Worm (Caenorhabditis elegans): ENCODE results near the gene cas-1.

The cas-1 gene

DNA sequence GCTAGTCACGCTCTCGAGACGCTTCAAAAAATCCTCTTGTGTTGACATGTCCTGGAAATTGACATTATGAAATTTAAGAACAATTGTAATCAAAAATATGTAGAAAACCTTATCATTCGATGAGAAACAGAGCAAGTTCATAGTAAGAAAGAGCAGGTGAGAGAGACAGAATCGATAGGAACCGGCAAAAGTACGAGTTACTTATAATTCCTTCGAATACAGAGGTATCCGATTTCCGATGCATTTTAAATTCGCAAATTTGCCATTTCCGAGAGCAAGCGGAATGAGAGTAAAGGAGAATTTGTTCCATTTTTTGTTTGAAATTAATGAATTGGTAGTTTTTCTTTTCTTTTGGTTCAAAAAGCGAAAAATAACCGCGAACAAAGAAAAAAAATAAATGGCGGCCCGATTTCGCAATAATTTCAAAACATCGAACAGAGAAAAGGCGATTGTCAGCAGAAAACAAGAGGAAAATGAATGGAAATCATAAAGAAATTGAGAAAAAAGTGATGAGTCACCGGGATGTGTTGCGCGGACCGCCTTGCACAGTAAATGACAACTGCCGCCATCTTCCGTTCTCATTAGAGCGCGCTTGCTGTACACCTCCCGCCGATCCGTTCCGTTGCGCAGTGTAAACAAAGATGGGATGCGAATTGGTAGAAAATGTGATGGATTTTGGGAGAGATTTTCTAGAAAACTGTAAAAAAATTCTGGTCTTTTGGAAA, at the start of gene cas-1:
TSS of gene cas-1 (minus strand) at position 51 of the 725 bp plus-strand sequence.
- peak; percentile 73 for TF ChIP-seq aha-1 (tag)
- 0 out of 2 replicates have a peak, but pooled peaks have one; percentile 11 for TF ChIP-seq dmd-6 (GFP tag; IDR thresholded peaks at IDR 0.05)
- peak; percentile 45 for TF ChIP-seq dpl-1 (GFP tag; optimal IDR thresholded peaks at IDR 0.05)
- no peak for TF ChIP-seq lim-7 (GFP tag; IDR thresholded peaks at IDR 0.05)
- TF ChIP-seq hlh-30 (tag; optimal IDR thresholded peaks at IDR 0.05; ENCODE audit: insufficient read depth), result peak; percentile 56
- TF ChIP-seq lin-29 (GFP tag; IDR thresholded peaks at IDR 0.05), result no peak
- TF ChIP-seq snpc-4 (tag; optimal IDR thresholded peaks at IDR 0.05), result no peak
- peak in 1 of 2 experiments; percentile 57 for TF ChIP-seq mdl-1 (tag; optimal IDR thresholded peaks at IDR 0.05)
- peak; percentile 74 for TF ChIP-seq mes-2 (tag; optimal IDR thresholded peaks at IDR 0.05; ENCODE audit: poor library complexity, severe bottlenecking)
- TF ChIP-seq dmd-9 (GFP tag; IDR thresholded peaks at IDR 0.05), result no peak
- no peak for TF ChIP-seq ZK546.5 (tag; optimal IDR thresholded peaks at IDR 0.05)
- TF ChIP-seq ceh-62 (tag; optimal IDR thresholded peaks at IDR 0.05), result no peak
- no peak for TF ChIP-seq mxl-2 (GFP tag; conservative IDR thresholded peaks at IDR 0.05)
- TF ChIP-seq lsy-2 (tag; optimal IDR thresholded peaks at IDR 0.05), result peak in 1 of 2 experiments; percentile 41
- TF ChIP-seq daf-8 (GFP tag; IDR thresholded peaks at IDR 0.05), result no peak
- TF ChIP-seq hlh-11 (tag; optimal IDR thresholded peaks at IDR 0.05), result peak; percentile 35
- TF ChIP-seq fkh-10 (GFP tag; optimal IDR thresholded peaks at IDR 0.05), result no peak
- TF ChIP-seq mep-1 (tag; optimal IDR thresholded peaks at IDR 0.05), result peak; percentile 50
- TF ChIP-seq nhr-6 (tag; optimal IDR thresholded peaks at IDR 0.05), result peak; percentile 30
- no peak for TF ChIP-seq lin-15B (tag; optimal IDR thresholded peaks at IDR 0.05)
- no peak for TF ChIP-seq lir-3 (tag; optimal IDR thresholded peaks at IDR 0.05)
- TF ChIP-seq pha-4 (GFP tag; IDR thresholded peaks at IDR 0.05), result no peak
- peak; percentile 13 for TF ChIP-seq pha-4 (tag; optimal IDR thresholded peaks at IDR 0.05)
- TF ChIP-seq nhr-25 (tag; optimal IDR thresholded peaks at IDR 0.05; ENCODE audit: borderline replicate concordance, insufficient read depth), result no peak
- TF ChIP-seq rbr-2 (tag; optimal IDR thresholded peaks at IDR 0.05), result peak; percentile 44
- no peak for TF ChIP-seq nhr-10 (tag; optimal IDR thresholded peaks at IDR 0.05)
- no peak for TF ChIP-seq lin-39 (tag; optimal IDR thresholded peaks at IDR 0.05)
- TF ChIP-seq ceh-82 (tag; optimal IDR thresholded peaks at IDR 0.05), result no peak
- no peak for TF ChIP-seq madf-9 (GFP tag; conservative IDR thresholded peaks at IDR 0.05)
- peak; percentile 83 for TF ChIP-seq lin-38 (GFP tag; IDR thresholded peaks at IDR 0.05)
- no peak for TF ChIP-seq Y105C5A.15 (GFP tag; IDR thresholded peaks at IDR 0.05)
- no peak for TF ChIP-seq php-3 (GFP tag; IDR thresholded peaks at IDR 0.05)
- no peak for TF ChIP-seq T20F7.1 (GFP tag; optimal IDR thresholded peaks at IDR 0.05)
- no peak for TF ChIP-seq nhr-42 (GFP tag; IDR thresholded peaks at IDR 0.05)
- TF ChIP-seq ama-1 (optimal IDR thresholded peaks at IDR 0.05), result no peak
- TF ChIP-seq ztf-11 (tag; optimal IDR thresholded peaks at IDR 0.05), result no peak
- TF ChIP-seq F44E2.7 (GFP tag; IDR thresholded peaks at IDR 0.05), result no peak
- TF ChIP-seq ctbp-1 (GFP tag; IDR thresholded peaks at IDR 0.05), result no peak
- no peak for TF ChIP-seq D1046.2 (GFP tag; IDR thresholded peaks at IDR 0.05)
- TF ChIP-seq F49E8.2 (tag; optimal IDR thresholded peaks at IDR 0.05; ENCODE audit: borderline replicate concordance), result no peak
- TF ChIP-seq lin-1 (GFP tag; IDR thresholded peaks at IDR 0.05), result no peak
- no peak for TF ChIP-seq unc-39 (tag; optimal IDR thresholded peaks at IDR 0.05)
- TF ChIP-seq F10B5.3 (tag; optimal IDR thresholded peaks at IDR 0.05), result no peak
- no peak for TF ChIP-seq daf-19 (GFP tag; conservative IDR thresholded peaks at IDR 0.05)
- TF ChIP-seq mxl-3 (GFP tag; optimal IDR thresholded peaks at IDR 0.05), result no peak
- no peak for TF ChIP-seq nhr-48 (tag; optimal IDR thresholded peaks at IDR 0.05)
- TF ChIP-seq mdt-29 (GFP tag; IDR thresholded peaks at IDR 0.05), result no peak
- TF ChIP-seq hmg-1.1 (GFP tag; IDR thresholded peaks at IDR 0.05), result peak; percentile 34; the same call in 1 of the 2 replicates
- no peak for TF ChIP-seq set-16 (GFP tag; IDR thresholded peaks at IDR 0.05)
- no peak for TF ChIP-seq zag-1 (tag; optimal IDR thresholded peaks at IDR 0.05)
- TF ChIP-seq nhr-237 (tag; optimal IDR thresholded peaks at IDR 0.05), result no peak
